Fruit fly (Drosophila melanogaster) whole organism: ENCODE data around the gene Dic61B.

Experiments used
- CG8478 ChIP-seq: fragments of >200 bp; optimal IDR thresholded peaks from 2 replicates; lab custom pipeline; 2018; ENCODE audit warnings: inconsistent platforms
- Dll ChIP-seq: fragments of >200 bp; optimal IDR thresholded peaks from 2 replicates; lab custom pipeline; 2017
- EcR ChIP-seq, 2 experiments: fragments of >200 bp; optimal IDR thresholded peaks; 2 replicates each; lab custom pipeline; 2017; ENCODE audit warnings: missing biosample characterization in 2 of 2, missing genetic modification characterization in 2 of 2, missing genetic modification reagents in 2 of 2
- pan ChIP-seq: fragments of >200 bp; optimal IDR thresholded peaks from 2 replicates; lab custom pipeline; 2017
- psq ChIP-seq: fragments of >200 bp; optimal IDR thresholded peaks from 2 replicates; lab custom pipeline; 2017
- usp ChIP-seq: fragments of >200 bp; optimal IDR thresholded peaks from 2 replicates; lab custom pipeline; 2017; ENCODE audit warnings: missing biosample characterization, missing genetic modification characterization, mixed read lengths

The Dic61B gene

DNA sequence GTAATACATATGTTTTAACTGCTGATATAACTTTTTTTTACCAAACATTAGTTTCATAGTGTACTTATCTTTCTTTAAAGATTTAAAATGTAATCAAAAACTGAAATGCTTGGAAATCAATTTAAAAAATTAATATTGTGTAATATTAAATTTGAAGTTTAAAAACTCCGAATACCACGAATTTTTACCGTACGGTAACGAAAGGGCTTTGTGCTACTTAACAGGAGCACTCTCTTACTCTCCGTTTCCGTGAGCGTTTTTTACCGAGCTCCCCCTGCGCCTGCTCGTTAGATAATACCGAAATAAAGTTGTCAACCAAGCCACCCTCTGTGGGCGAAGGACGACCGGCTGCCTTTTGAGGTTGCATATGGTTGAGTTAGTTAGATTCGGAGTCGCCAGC, at the start of gene Dic61B, which contains the start of gene p130CAS:
TSS of gene Dic61B (minus strand) at position 101 of the 400 bp plus-strand sequence.
TSS of gene p130CAS (plus strand) at position 396 of the 400 bp plus-strand sequence.
- no peak for TF ChIP-seq pan (lab: Kevin White, UChicago)
- TF ChIP-seq usp (GFP tag; lab: Kevin White, UChicago), result no peak
- TF ChIP-seq psq (lab: Kevin White, UChicago), result no peak
- TF ChIP-seq CG8478 (lab: Kevin White, UChicago), result no peak

DNA sequence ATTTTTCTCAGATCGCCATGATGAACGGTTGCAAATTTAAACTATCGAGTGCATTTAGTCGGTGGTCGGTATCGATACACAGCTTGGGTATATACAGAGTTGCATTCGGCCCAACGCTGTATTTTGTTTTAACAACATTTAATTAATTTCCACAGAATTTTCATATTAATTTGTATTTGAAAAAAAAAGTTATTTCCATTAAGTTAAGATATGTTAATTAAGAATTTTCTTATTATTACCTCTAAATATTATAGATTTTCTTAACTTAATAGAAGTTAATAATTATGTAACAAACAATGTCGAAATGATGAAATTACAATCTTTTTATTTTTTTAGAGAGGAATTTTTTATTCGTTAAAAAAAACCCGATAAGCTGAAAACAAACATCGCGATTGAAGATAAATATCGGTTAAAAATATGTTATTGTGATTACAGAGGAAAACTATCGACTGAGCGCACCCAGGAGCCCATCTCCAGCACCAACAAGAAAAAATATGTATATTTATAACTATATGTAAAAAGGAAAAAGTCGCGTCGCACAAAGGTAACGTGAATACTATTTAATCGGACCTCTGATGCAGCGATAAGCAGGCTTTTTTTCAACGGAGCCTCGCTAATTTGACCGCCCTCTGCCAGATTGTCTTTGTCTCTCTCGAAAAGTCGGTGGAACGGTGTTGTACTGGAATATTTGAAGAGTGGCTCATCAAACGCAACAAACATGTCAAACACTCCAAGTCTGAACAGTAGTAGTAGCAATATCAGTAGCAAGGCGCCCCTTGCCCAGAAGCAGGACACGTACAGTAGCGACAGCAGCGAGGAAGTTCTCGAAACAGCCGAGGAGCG, 47.6 kb upstream of the Dic61B start, which contains the start of the genes rno and mri:
TSS of gene rno (minus strand) at position 9 of the 843 bp plus-strand sequence.
TSS of gene mri (plus strand) at position 421 of the 843 bp plus-strand sequence.
- TF ChIP-seq Dll (lab: Kevin White, UChicago) (no peak), EcR (GFP tag; optimal IDR thresholded peaks at IDR 0.05; lab: Kevin White, UChicago) (no peak), usp (GFP tag; lab: Kevin White, UChicago) (no peak), psq (lab: Kevin White, UChicago) (no peak), CG8478 (lab: Kevin White, UChicago) (no peak), pan (lab: Kevin White, UChicago) (no peak)

DNA sequence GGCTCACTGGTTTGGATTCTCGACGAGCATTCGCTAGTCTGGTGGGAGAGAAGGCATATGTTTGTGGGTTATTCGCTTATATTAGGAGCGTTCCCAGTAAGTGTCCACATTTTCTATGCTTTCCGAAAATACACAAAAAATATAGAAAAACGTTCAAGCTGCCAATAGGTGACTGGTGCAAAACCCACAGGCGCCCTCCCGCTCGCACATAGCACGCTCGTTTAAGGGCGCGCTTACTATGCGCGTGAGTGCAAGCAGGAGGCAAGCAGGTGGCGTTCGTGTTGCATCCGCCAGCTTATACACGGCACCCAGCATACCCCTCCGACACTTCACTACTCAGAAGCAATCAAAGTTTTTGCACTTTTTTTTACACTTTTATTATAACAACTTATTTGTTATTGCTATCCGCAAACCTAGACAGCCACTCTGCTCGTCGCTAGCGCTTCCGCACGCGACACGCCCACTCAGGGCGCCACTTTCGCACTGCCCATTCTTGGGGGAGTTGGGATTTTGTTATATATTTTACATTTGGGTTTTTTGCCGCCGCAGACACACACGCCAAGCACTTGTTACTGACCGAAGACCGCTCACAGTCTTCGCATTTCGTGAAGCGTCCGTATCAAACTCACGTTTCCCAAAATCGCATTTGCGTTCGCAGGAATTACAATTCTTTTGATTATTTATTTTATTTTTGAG, 46.8 kb upstream of the Dic61B start:
- TF ChIP-seq pan (lab: Kevin White, UChicago) (no peak), CG8478 (lab: Kevin White, UChicago) (peak; percentile 51)

DNA sequence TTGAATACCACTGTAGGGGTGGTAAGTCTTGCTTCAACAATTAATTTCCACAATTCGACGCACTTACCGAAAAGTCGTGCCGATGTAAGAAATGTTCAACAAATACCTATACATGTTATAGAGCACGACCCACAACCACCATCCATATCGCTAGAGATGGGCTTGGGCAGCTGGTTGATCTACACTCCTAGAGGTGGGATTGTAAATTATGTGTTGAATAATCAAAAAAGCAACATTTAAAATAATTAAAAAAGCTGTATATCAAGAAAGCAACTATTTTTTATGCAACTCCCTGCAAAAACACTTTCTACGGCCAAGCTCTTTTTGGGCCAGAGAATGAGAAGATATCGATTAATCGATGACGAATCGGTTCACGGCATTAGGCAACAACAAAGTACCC, 31.9 kb upstream of the Dic61B start, which contains the start of the genes CG34140, Mkp and Mtch:
TSS of gene CG34140 (minus strand) at position 174 of the 400 bp plus-strand sequence.
TSS of gene Mkp (minus strand) at position 290 of the 400 bp plus-strand sequence.
TSS of gene Mtch (plus strand) at position 376 of the 400 bp plus-strand sequence.
- TF ChIP-seq CG8478 (lab: Kevin White, UChicago) (no peak), Dll (lab: Kevin White, UChicago) (no peak), EcR (GFP tag; optimal IDR thresholded peaks at IDR 0.05; lab: Kevin White, UChicago) (no peak), usp (GFP tag; lab: Kevin White, UChicago) (no peak), psq (lab: Kevin White, UChicago) (no peak), pan (lab: Kevin White, UChicago) (no peak)

DNA sequence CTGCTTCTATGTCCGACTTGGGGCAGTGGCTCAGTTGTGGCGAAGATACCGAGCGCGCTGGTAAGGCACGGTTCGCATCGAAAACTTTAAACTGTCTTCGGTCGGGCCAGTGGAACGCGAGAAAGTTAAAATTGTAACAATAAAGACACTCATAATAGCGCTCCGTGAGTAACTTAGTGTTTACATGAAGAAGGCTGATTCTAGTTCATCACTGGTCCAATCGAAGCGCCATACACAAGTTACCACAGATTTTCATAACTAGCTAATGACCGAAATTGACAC, 27.8 kb upstream of the Dic61B start:
- TF ChIP-seq usp (GFP tag; lab: Kevin White, UChicago) (no peak), Dll (lab: Kevin White, UChicago) (no peak), pan (lab: Kevin White, UChicago) (no peak), CG8478 (lab: Kevin White, UChicago) (no peak), EcR (GFP tag; optimal IDR thresholded peaks at IDR 0.05; lab: Kevin White, UChicago) (no peak)

DNA sequence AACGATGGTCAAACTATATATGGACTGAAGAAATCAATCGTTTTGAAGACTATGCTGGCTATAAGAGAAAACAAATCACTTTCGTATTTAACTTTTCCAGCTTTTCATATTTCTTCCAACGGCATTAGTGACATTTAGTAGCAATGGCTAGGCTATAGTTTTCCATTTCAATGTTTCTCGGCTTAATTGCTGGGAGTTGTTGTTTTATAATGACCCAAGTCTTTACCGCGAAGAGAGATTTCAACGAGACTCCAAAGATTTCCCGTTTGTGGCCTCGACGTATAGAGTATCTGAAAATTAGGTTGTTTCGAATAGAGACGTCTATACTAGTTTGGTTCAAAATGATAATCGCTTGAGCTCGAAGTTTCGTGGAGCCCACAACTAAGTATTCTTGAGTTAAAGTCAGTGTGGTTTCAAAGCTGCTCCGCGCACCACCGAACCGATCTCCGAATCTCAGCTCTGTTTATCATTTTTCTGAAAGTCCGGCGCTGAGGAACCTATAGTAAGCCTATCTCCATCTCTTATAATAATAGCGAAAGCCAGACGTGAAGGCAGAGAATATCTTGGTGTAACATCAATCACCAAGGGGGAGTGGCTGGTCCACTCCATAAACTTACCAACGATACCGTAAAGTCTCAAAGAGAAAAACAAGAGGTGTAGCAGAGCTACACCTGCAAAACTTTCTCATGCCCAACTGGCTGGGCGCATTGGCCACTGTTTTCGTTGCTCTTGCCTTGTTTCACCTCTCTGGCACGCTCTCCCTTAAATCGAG, 27.3 kb upstream of the Dic61B start, which contains the start of gene CG13875:
TSS of gene CG13875 (plus strand) at position 434 of the 772 bp plus-strand sequence.
- TF ChIP-seq Dll (lab: Kevin White, UChicago) (no peak), CG8478 (lab: Kevin White, UChicago) (no peak), usp (GFP tag; lab: Kevin White, UChicago) (no peak), pan (lab: Kevin White, UChicago) (no peak), EcR (GFP tag; optimal IDR thresholded peaks at IDR 0.05; lab: Kevin White, UChicago) (no peak), psq (lab: Kevin White, UChicago) (no peak)

DNA sequence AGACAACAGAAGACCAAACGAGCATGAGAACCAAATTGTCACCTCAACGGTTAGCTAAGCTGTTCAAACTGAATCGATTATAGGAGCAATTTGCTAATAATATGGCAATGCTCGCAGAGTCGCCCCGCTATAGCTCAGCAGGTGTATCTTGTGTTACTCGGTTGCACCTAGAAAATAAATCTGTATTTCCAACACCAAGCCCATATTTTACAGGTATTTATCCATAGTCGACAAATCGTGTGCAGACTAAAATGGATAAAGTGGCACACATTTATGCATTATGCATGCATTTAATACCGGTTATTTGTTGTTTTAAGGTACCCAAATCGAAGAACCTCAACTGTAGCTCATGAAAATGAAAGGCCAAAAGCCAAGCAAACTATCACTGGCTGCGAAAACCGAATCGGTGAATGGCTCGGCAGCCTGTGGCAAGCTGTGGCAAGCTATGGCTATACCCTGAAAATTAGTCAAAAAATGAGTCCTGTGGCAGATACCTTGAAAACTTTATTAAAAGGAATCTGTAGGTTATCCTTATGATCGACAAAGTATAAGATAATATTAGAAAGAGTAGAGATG, 26.6 kb upstream of the Dic61B start, which contains the start of gene Vdup1:
TSS of gene Vdup1 (minus strand) at position 51 of the 576 bp plus-strand sequence.
- no peak for TF ChIP-seq EcR (GFP tag; optimal IDR thresholded peaks at IDR 0.05; lab: Kevin White, UChicago)
- TF ChIP-seq Dll (lab: Kevin White, UChicago), result no peak
- TF ChIP-seq usp (GFP tag; lab: Kevin White, UChicago), result no peak
- TF ChIP-seq pan (lab: Kevin White, UChicago), result no peak
- no peak for TF ChIP-seq CG8478 (lab: Kevin White, UChicago)
- no peak for TF ChIP-seq psq (lab: Kevin White, UChicago)

DNA sequence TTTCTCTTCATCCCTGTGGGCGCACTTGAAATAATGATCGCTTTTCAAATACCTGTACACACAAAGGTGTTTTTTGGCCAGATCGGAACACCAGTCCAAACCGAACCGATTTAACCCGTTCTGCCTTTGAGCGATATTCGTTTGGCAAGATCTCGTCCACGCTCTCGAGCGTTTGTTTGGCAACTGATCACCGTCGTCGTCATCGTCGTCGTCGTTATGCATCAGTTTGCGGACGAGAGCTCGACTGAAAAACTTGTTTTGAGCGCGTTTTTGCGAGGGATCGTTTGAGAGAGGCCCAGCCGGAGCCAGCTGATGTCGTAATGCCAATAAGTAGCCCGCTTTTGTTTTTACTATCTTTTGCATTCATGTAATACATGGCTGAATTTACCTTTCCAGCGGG, 26.1 kb upstream of the Dic61B start:
- TF ChIP-seq psq (lab: Kevin White, UChicago), result no peak
- no peak for TF ChIP-seq pan (lab: Kevin White, UChicago)
- no peak for TF ChIP-seq usp (GFP tag; lab: Kevin White, UChicago)
- no peak for TF ChIP-seq Dll (lab: Kevin White, UChicago)
- no peak for TF ChIP-seq CG8478 (lab: Kevin White, UChicago)
- no peak for TF ChIP-seq EcR (GFP tag; optimal IDR thresholded peaks at IDR 0.05; lab: Kevin White, UChicago)

DNA sequence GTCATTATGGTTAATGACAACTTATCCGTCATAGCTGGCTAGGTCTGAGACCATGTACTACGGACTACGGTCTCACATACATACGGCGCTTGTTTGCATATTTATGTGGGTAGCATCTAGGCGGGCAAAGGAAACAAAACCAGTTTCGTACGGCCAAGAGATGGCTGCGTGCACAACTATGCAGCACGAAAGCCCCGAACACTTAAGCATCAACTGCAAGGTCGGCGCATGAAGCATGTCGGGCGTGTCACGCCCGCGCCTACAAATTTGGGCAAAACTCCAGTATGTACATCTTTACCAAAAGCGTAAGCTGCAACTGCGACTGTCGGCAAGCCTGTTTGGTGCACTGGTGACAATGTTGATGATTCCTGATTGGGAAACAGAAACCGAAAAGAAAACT, 25.5 kb upstream of the Dic61B start:
- TF ChIP-seq usp (GFP tag; lab: Kevin White, UChicago), result no peak
- no peak for TF ChIP-seq pan (lab: Kevin White, UChicago)
- TF ChIP-seq CG8478 (lab: Kevin White, UChicago), result no peak
- no peak for TF ChIP-seq psq (lab: Kevin White, UChicago)

DNA sequence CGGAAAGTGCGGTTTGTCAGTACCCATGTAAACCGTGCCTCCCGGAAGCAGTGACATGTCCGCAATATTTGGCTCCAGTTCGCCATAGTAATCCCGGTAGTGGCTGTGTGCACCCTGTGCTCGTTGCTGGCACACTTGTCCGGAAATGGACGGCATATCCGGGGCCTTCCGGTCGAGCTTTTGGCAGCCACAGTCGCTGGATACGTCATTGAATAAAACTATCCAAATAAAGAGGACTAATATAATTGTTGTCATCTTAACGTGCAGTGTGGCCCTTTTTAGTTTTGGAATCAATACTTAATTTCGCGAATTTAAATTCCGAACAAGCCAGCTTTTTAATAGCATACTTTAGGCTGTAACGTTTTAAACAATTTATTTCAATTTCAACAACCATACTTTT, 23.6 kb upstream of the Dic61B start, which contains the start of gene CG7049:
TSS of gene CG7049 (minus strand) at position 280 of the 400 bp plus-strand sequence.
- no peak for TF ChIP-seq CG8478 (lab: Kevin White, UChicago)
- TF ChIP-seq usp (GFP tag; lab: Kevin White, UChicago), result no peak
- TF ChIP-seq pan (lab: Kevin White, UChicago), result no peak
- no peak for TF ChIP-seq EcR (GFP tag; optimal IDR thresholded peaks at IDR 0.05; lab: Kevin White, UChicago)
- TF ChIP-seq Dll (lab: Kevin White, UChicago), result no peak
- no peak for TF ChIP-seq psq (lab: Kevin White, UChicago)
